Fruit fly (Drosophila melanogaster) whole organism, pupa: ENCODE measurements around the gene TH1.

Source experiments
- CG32121 ChIP-seq: fragments of 200-800 bp; sonication (Bioruptor generic); IDR thresholded peaks from 2 replicates; pipeline ENCODE4 v1.3.6; 2022; ENCODE audit warnings: missing biosample characterization, missing genetic modification characterization
- CG34367 ChIP-seq: fragments of 200-800 bp; sonication (Bioruptor generic); optimal IDR thresholded peaks from 2 replicates; lab custom pipeline; 2018; ENCODE audit warnings: missing biosample characterization, mild to moderate bottlenecking, missing genetic modification characterization
- EcR ChIP-seq: fragments of 200-800 bp; sonication (Bioruptor generic); optimal IDR thresholded peaks from 3 replicates; lab custom pipeline; 2019; ENCODE audit warnings: missing biosample characterization, missing genetic modification characterization, mild to moderate bottlenecking, moderate library complexity, missing genetic modification reagents

DNA sequence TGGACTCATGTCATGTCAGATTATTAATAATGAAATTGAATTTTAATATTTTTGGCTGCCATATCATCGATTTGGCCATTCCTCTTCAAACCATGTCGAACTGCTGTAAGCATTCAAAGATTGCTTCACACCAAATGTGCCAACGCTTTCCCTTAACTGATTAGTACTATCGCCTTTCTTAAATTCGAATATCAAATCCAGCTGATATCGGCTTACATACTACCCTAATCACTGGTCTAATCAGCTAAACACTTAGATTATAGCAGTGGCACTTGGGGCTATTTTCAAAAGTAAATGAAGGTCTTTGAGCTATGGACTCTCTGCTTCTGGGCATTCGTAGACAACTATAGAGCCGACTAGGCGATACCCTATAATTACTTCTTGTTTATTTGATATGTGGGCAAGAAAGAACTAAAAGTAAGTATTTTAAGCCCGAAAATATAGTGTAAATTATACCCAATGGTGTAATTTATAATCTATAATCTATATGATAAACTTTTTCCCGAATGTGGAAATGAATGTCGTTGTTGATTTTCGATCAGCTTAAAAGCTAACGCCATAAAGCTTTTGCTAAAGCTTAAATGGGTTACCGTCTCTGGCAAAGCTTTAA lies 12.7 kb upstream of the TH1 start:
- TF ChIP-seq CG32121 (peak; percentile 85), EcR (GFP tag; lab: Kevin White, UChicago) (no peak), CG34367 (peak; percentile 41)
